Worm (Caenorhabditis elegans) whole organism, L1 larva: ENCODE data around the gene F35C11.3.

Source experiments
- aly-2 ChIP-seq: fragments of 150-350 bp; optimal IDR thresholded peaks from 2 replicates; lab custom pipeline; 2014; ENCODE audit warnings: missing biosample characterization, missing genetic modification characterization
- ama-1 ChIP-seq: fragments of 150-350 bp; optimal IDR thresholded peaks from 2 replicates; lab custom pipeline; 2014
- fkh-10 ChIP-seq: sonication (generic microtip); optimal IDR thresholded peaks from 2 replicates; lab custom pipeline; 2017; ENCODE audit warnings: missing biosample characterization, missing genetic modification reagents, missing genetic modification characterization
- grh-1 ChIP-seq: fragments of 200-800 bp; sonication (Bioruptor generic); IDR thresholded peaks from 2 replicates; pipeline ENCODE4 v1.3.6; 2022; ENCODE audit warnings: missing genetic modification reagents, missing genetic modification characterization, missing compliant biosample characterization
- nhr-11 ChIP-seq: fragments of 150-350 bp; optimal IDR thresholded peaks from 2 replicates; lab custom pipeline; 2014; ENCODE audit warnings: missing biosample characterization, missing genetic modification characterization
- pqm-1 ChIP-seq: sonication (generic microtip); optimal IDR thresholded peaks from 3 replicates; lab custom pipeline; 2017; ENCODE audit warnings: missing biosample characterization, missing genetic modification characterization
- skn-1 ChIP-seq: fragments of 150-350 bp; optimal IDR thresholded peaks from 2 replicates; lab custom pipeline; 2014; ENCODE audit warnings: missing biosample characterization, missing genetic modification characterization
- sox-4 ChIP-seq: sonication (generic microtip); optimal IDR thresholded peaks from 2 replicates; lab custom pipeline; 2016; ENCODE audit warnings: missing genetic modification characterization, missing compliant biosample characterization
- tbx-2 ChIP-seq: sonication (generic microtip); optimal IDR thresholded peaks from 2 replicates; lab custom pipeline; 2016; ENCODE audit warnings: missing genetic modification characterization, missing compliant biosample characterization
- unc-98 ChIP-seq: fragments of 200-800 bp; sonication (Bioruptor generic); IDR thresholded peaks from 2 replicates; pipeline ENCODE4 v1.3.6; 2022; ENCODE audit warnings: missing genetic modification characterization, missing compliant biosample characterization
- ztf-11 ChIP-seq, 2 experiments: sonication (generic microtip); optimal IDR thresholded peaks; 2 replicates each; lab custom pipeline; 2016 to 2017; ENCODE audit warnings: missing genetic modification characterization in 2 of 2, missing biosample characterization in 1 of 2, missing compliant biosample characterization in 1 of 2

ce11 chrII:8269855-8270647 is 23.5 kb downstream of the F35C11.3 start, which contains the start of gene tdc-1:
- TF ChIP-seq pqm-1 (tag; lab: Kevin White, UChicago): no peak
- TF ChIP-seq ztf-11 (tag; optimal IDR thresholded peaks at IDR 0.05; lab: Kevin White, UChicago): no peak
- TF ChIP-seq tbx-2 (tag; lab: Kevin White, UChicago): no peak
- TF ChIP-seq fkh-10 (GFP tag; lab: Kevin White, UChicago): no peak
- no peak for TF ChIP-seq sox-4 (tag; lab: Kevin White, UChicago)
- TF ChIP-seq unc-98 (GFP tag; lab: Robert Waterston, UW): no peak
- TF ChIP-seq ama-1: no peak
- TF ChIP-seq grh-1: no peak
- no peak for TF ChIP-seq nhr-11 (tag; lab: Kevin White, UChicago)
- TF ChIP-seq aly-2 (tag; lab: Kevin White, UChicago): no peak
- TF ChIP-seq skn-1 (tag; lab: Kevin White, UChicago): no peak
